Worm (Caenorhabditis elegans) whole organism, L4 larva: ENCODE data around the gene T05E12.8.

Experiments
- F44E2.7 ChIP-seq: fragments of 200-800 bp; sonication (Bioruptor generic); IDR thresholded peaks from 2 replicates; pipeline ENCODE4 v2.1.2; 2022; ENCODE audit warnings: missing genetic modification characterization, missing compliant biosample characterization
- mep-1 ChIP-seq: fragments of 150-350 bp; sonication (generic microtip); optimal IDR thresholded peaks from 3 replicates; lab custom pipeline; 2014; ENCODE audit warnings: missing biosample characterization, missing genetic modification characterization

ce11 chrV:17064676-17065075 is 4.3 kb upstream of the T05E12.8 start, which contains the start of gene srh-255:
- no peak for TF ChIP-seq mep-1 (tag; lab: Kevin White, UChicago)
- no peak for TF ChIP-seq F44E2.7 (GFP tag; lab: Robert Waterston, UW)
